Fruit fly (Drosophila melanogaster): Measurements from ENCODE around the gene Rad17.
A peak's percentile ranks its signal among the peaks of the same experiment; 100 is the strongest.

Gene Rad17

DNA sequence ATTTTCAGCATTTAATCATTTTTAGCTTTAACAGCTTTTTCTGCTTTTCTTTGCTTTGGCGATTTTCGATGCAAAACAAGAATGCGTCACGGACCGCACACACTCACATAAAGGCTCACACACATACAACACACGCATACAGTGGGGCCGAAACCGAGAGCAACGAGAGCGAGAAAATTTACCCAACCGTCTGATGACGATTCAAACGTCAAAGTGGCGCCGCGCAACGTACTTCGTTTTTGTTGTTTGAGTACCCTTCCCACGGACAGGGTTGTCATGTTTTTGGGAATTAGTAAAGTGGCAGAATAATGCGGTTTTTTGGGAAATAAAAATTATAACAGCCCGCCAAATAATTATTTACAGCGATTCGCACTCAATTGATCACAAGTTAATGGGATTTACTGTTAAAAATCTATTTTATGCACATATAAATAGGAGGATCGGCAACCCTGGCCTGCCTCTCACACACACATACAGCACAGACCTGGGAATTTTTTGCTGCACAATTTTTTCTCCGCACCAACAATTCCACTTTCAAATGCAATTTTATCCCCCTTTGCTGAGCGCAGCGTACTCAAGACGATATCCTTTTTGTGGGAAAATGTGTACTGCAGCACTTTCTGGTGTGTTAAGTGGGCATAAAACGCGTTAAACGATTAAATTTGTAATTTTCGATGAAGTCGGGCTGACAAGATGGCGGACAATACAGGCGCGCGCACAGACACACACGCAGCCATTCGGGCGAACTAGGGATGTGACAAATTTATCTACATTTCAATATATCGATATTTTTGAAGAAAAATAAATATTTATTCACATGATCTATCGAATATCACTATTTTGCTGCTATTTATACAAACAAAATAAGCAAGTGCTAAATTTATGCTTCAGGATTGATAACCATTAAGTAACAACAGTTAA, 7.8 kb downstream of the Rad17 start (continued):
- peak; percentile 94 for TF ChIP-seq achi (GFP tag; optimal IDR thresholded peaks at IDR 0.05)
- peak; percentile 95 for TF ChIP-seq eg (GFP tag; IDR thresholded peaks at IDR 0.05)
- TF ChIP-seq Smox (GFP tag; optimal IDR thresholded peaks at IDR 0.05): peak; percentile 92
- TF ChIP-seq CG11902 (GFP tag; optimal IDR thresholded peaks at IDR 0.05): peak; percentile 88
- peak; percentile 92 for TF ChIP-seq OdsH (GFP tag; optimal IDR thresholded peaks at IDR 0.05)
- peak; percentile 96 for TF ChIP-seq esn (GFP tag; optimal IDR thresholded peaks at IDR 0.05)
- TF ChIP-seq CG31627 (GFP tag; optimal IDR thresholded peaks at IDR 0.05): peak; percentile 95
- TF ChIP-seq cyc (GFP tag; optimal IDR thresholded peaks at IDR 0.05): peak; percentile 92
- peak; percentile 94 for TF ChIP-seq CG15336 (GFP tag; IDR thresholded peaks at IDR 0.05)
- TF ChIP-seq spab (GFP tag; optimal IDR thresholded peaks at IDR 0.05): peak; percentile 86
- peak; percentile 94 for TF ChIP-seq pdm3 (GFP tag; optimal IDR thresholded peaks at IDR 0.05)
- TF ChIP-seq CG6854 (GFP tag; optimal IDR thresholded peaks at IDR 0.05): peak; percentile 94
- peak; percentile 84 for TF ChIP-seq CG8319 (GFP tag; optimal IDR thresholded peaks at IDR 0.05)
- peak; percentile 87 for TF ChIP-seq fd85E (GFP tag; optimal IDR thresholded peaks at IDR 0.05)
- TF ChIP-seq CG10631 (GFP tag; optimal IDR thresholded peaks at IDR 0.05): peak; percentile 90
- TF ChIP-seq CG34406 (GFP tag; optimal IDR thresholded peaks at IDR 0.05): peak; percentile 94
- TF ChIP-seq CG6808 (GFP tag; optimal IDR thresholded peaks at IDR 0.05): peak; percentile 93

DNA sequence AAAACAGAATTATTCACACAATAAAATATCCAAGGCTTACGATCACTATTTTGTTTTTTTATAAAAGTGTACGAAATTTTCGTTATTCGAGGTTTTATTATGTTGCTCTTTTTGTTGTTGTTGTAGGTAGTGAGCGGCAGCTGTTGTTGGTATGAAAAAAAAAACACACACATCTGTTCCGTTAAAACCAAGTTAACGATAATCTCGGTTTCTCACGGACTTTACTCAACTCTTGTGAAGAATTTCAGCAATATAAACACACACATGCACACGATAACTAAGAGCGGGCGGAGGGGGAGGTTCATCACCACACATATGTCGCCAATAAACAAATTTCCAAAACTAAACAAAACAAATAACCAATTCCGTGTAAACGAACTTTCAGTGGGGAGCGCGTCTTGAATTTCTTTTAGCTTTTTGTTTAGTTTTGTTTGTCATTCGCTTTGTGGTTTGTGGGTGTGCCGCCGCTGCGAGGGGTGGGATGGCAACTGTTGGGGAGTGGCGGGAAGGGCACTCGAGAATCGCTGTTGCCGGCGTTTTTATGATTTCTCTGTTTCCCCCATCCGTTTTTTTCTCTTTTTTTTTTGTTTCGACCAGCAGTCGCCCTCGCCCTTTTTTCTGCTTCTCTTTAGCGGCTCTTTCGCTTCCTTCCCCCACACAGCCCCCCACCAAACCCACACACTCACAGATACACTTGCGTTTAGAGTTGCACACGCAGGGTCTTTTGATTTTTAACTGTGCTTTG, 8.6 kb downstream of the Rad17 start:
- TF ChIP-seq topi (GFP tag; optimal IDR thresholded peaks at IDR 0.05): no peak
- TF ChIP-seq Smox (GFP tag; optimal IDR thresholded peaks at IDR 0.05): no peak
- peak; percentile 55 for TF ChIP-seq CG6163 (GFP tag; IDR thresholded peaks at IDR 0.05)
- TF ChIP-seq ss (GFP tag; optimal IDR thresholded peaks at IDR 0.05): peak in 1 of 2 experiments; percentile 27
- TF ChIP-seq fkh (GFP tag; optimal IDR thresholded peaks at IDR 0.05): peak; percentile 81
- 0 out of 3 replicates have a peak, but pooled peaks have one; percentile 16 for TF ChIP-seq eg (GFP tag; IDR thresholded peaks at IDR 0.05)
- peak; percentile 13 for TF ChIP-seq CG6808 (GFP tag; optimal IDR thresholded peaks at IDR 0.05)

dm6 chr3R:14653039-14653852, 9.8 kb downstream of the Rad17 start:
- TF ChIP-seq spab (GFP tag; optimal IDR thresholded peaks at IDR 0.05): peak; percentile 22
- peak; percentile 60 for TF ChIP-seq dsx (GFP tag; optimal IDR thresholded peaks at IDR 0.05; ENCODE audit: poor library complexity, severe bottlenecking)
- peak; percentile 19; the same call in 1 of the 2 replicates for TF ChIP-seq Gug (GFP tag; IDR thresholded peaks at IDR 0.05)
- TF ChIP-seq ss (GFP tag; optimal IDR thresholded peaks at IDR 0.05): peak; percentile 43 to 61
- peak; percentile 28 for TF ChIP-seq cyc (GFP tag; optimal IDR thresholded peaks at IDR 0.05)
- TF ChIP-seq topi (GFP tag; optimal IDR thresholded peaks at IDR 0.05): peak; percentile 7
- TF ChIP-seq CG6808 (GFP tag; optimal IDR thresholded peaks at IDR 0.05): peak; percentile 32
- TF ChIP-seq fd85E (GFP tag; optimal IDR thresholded peaks at IDR 0.05): no peak
- TF ChIP-seq CG1621 (tag; optimal IDR thresholded peaks at IDR 0.05): peak; percentile 39
- peak; percentile 9 for TF ChIP-seq CG11902 (GFP tag; optimal IDR thresholded peaks at IDR 0.05)
- peak; percentile 22 for TF ChIP-seq CG9139 (GFP tag; optimal IDR thresholded peaks at IDR 0.05)
- no peak for TF ChIP-seq Hr38 (GFP tag; optimal IDR thresholded peaks at IDR 0.05)
- peak; percentile 19 for TF ChIP-seq CG6276 (GFP tag; optimal IDR thresholded peaks at IDR 0.05)
- peak; percentile 48 for TF ChIP-seq Lpt (GFP tag; optimal IDR thresholded peaks at IDR 0.05)
- no peak for TF ChIP-seq Eip93F (GFP tag; optimal IDR thresholded peaks at IDR 0.05)
- TF ChIP-seq lz (GFP tag; optimal IDR thresholded peaks at IDR 0.05): no peak
- TF ChIP-seq Eip78C (GFP tag): peak; percentile 83
- TF ChIP-seq CG10669 (GFP tag; optimal IDR thresholded peaks at IDR 0.05): peak; percentile 28
- TF ChIP-seq CG3919 (GFP tag; optimal IDR thresholded peaks at IDR 0.05): peak; percentile 48
- peak; percentile 8 for TF ChIP-seq CG6792 (GFP tag; optimal IDR thresholded peaks at IDR 0.05)
- no peak for TF ChIP-seq Sox14 (GFP tag; optimal IDR thresholded peaks at IDR 0.05)
- TF ChIP-seq CG8119 (GFP tag; IDR thresholded peaks at IDR 0.05): peak; percentile 35; the same call in 1 of the 3 replicates
- 0 out of 2 replicates have a peak, but pooled peaks have one; percentile 31 for TF ChIP-seq CG15336 (GFP tag; IDR thresholded peaks at IDR 0.05)
- peak; percentile 60; the same call in 2 of the 3 replicates for TF ChIP-seq eg (GFP tag; IDR thresholded peaks at IDR 0.05)
- TF ChIP-seq CG6854 (GFP tag; optimal IDR thresholded peaks at IDR 0.05): peak; percentile 72
- TF ChIP-seq Eip75B (GFP tag; optimal IDR thresholded peaks at IDR 0.05): no peak
- TF ChIP-seq CG6163 (GFP tag; IDR thresholded peaks at IDR 0.05): peak; percentile 63; the same call in 2 of the 3 replicates
- TF ChIP-seq vri (GFP tag; optimal IDR thresholded peaks at IDR 0.05): peak; percentile 45

Measured in whole organism, prepupa.